Fruit fly (Drosophila melanogaster) whole organism, embryonic: ENCODE results near the gene CG15283.
A peak's percentile ranks its signal among the peaks of the same experiment; 100 is the strongest.

ENCODE experiments used
- ATbp ChIP-seq: fragments of 200-800 bp; sonication (Bioruptor generic); optimal IDR thresholded peaks from 2 replicates; lab custom pipeline; 2017; ENCODE audit warnings: missing biosample characterization, mild to moderate bottlenecking, missing genetic modification characterization, missing genetic modification reagents
- Abd-B ChIP-seq: fragments of 200-800 bp; sonication (Bioruptor generic); optimal IDR thresholded peaks from 2 replicates; lab custom pipeline; 2018; ENCODE audit warnings: missing biosample characterization, mild to moderate bottlenecking, missing genetic modification characterization, moderate library complexity
- Atf6 ChIP-seq: fragments of 200-800 bp; sonication (Bioruptor generic); IDR thresholded peaks from 2 replicates; pipeline ENCODE4 v1.3.6; 2022; ENCODE audit warnings: missing biosample characterization, missing genetic modification characterization
- CG10979 ChIP-seq: fragments of 200-800 bp; sonication (Bioruptor generic); optimal IDR thresholded peaks from 2 replicates; lab custom pipeline; 2018; ENCODE audit warnings: missing biosample characterization, mild to moderate bottlenecking, missing genetic modification characterization, moderate library complexity
- CG11723 ChIP-seq: fragments of 200-800 bp; sonication (Bioruptor generic); optimal IDR thresholded peaks from 2 replicates; lab custom pipeline; 2017; ENCODE audit warnings: missing biosample characterization, mild to moderate bottlenecking, missing genetic modification characterization
- CG12236 ChIP-seq: fragments of 200-800 bp; sonication (Bioruptor generic); optimal IDR thresholded peaks from 2 replicates; lab custom pipeline; 2016; ENCODE audit warnings: missing biosample characterization, missing genetic modification characterization
- CG13296 ChIP-seq: fragments of 200-800 bp; sonication (Bioruptor generic); optimal IDR thresholded peaks from 3 replicates; lab custom pipeline; 2018; ENCODE audit warnings: missing biosample characterization, mild to moderate bottlenecking, missing genetic modification characterization
- CG13424 ChIP-seq: fragments of 200-800 bp; sonication (Bioruptor generic); optimal IDR thresholded peaks from 2 replicates; lab custom pipeline; 2019; ENCODE audit warnings: missing biosample characterization, mild to moderate bottlenecking, missing genetic modification characterization, moderate library complexity
- CG14965 ChIP-seq: fragments of 200-800 bp; sonication (Bioruptor generic); optimal IDR thresholded peaks from 2 replicates; lab custom pipeline; 2016; ENCODE audit warnings: missing biosample characterization, missing genetic modification characterization, borderline replicate concordance
- CG3163 ChIP-seq: fragments of 200-800 bp; sonication (Bioruptor generic); optimal IDR thresholded peaks from 3 replicates; lab custom pipeline; 2016; ENCODE audit warnings: missing biosample characterization, missing genetic modification characterization
- CG5953 ChIP-seq: fragments of 200-800 bp; sonication (Bioruptor generic); IDR thresholded peaks from 2 replicates; pipeline ENCODE4 v1.3.6; 2022; ENCODE audit warnings: missing biosample characterization, missing genetic modification characterization
- CG7372 ChIP-seq: fragments of 200-800 bp; sonication (Bioruptor generic); IDR thresholded peaks from 2 replicates; pipeline ENCODE4 v1.3.6; 2022; ENCODE audit warnings: missing biosample characterization, missing genetic modification characterization
- CG8388 ChIP-seq: fragments of 200-800 bp; sonication (Bioruptor generic); optimal IDR thresholded peaks from 2 replicates; lab custom pipeline; 2019; ENCODE audit warnings: missing biosample characterization, mild to moderate bottlenecking, missing genetic modification characterization, moderate library complexity
- D19B ChIP-seq: fragments of 200-800 bp; sonication (Bioruptor generic); optimal IDR thresholded peaks from 2 replicates; lab custom pipeline; 2017; ENCODE audit warnings: missing biosample characterization, mild to moderate bottlenecking, missing genetic modification characterization
- Dfd ChIP-seq, 2 experiments: fragments of >200 bp; optimal IDR thresholded peaks; 2 replicates each; lab custom pipeline; 2017; ENCODE audit warnings: missing biosample characterization in 2 of 2, missing genetic modification characterization in 2 of 2
- H2.0 ChIP-seq: fragments of 200-800 bp; sonication (Bioruptor generic); IDR thresholded peaks from 2 replicates; pipeline ENCODE4 v1.3.6; 2022; ENCODE audit warnings: missing biosample characterization, missing genetic modification characterization
- HLHmδ ChIP-seq: fragments of 200-800 bp; sonication (Bioruptor generic); optimal IDR thresholded peaks from 2 replicates; lab custom pipeline; 2018; ENCODE audit warnings: missing biosample characterization, mild to moderate bottlenecking, missing genetic modification characterization, moderate library complexity
- Hsf ChIP-seq: fragments of 200-800 bp; sonication (Bioruptor generic); optimal IDR thresholded peaks from 3 replicates; lab custom pipeline; 2016; ENCODE audit warnings: missing biosample characterization, missing genetic modification characterization
- Sox102F ChIP-seq: fragments of 200-800 bp; sonication (Bioruptor generic); optimal IDR thresholded peaks from 2 replicates; lab custom pipeline; 2018; ENCODE audit warnings: missing biosample characterization, mild to moderate bottlenecking, missing genetic modification characterization, moderate library complexity
- Trl ChIP-seq, 3 experiments: fragments of >200 bp in 2 of 3; fragments of 200-800 bp in 1 of 3; sonication (Bioruptor generic) in 1 of 3; optimal IDR thresholded peaks; 2 replicates in 1 of 3; 3 replicates in 2 of 3; lab custom pipeline; 2016 to 2017; ENCODE audit warnings: missing biosample characterization in 1 of 3, missing genetic modification characterization in 1 of 3
- bab2 ChIP-seq: fragments of 200-800 bp; sonication (Bioruptor generic); optimal IDR thresholded peaks from 2 replicates; lab custom pipeline; 2016; ENCODE audit warnings: missing biosample characterization, missing genetic modification characterization
- cas ChIP-seq: fragments of 200-800 bp; sonication (Bioruptor generic); IDR thresholded peaks from 2 replicates; pipeline ENCODE4 v1.3.6; 2022; ENCODE audit warnings: missing biosample characterization, missing genetic modification characterization
- caup ChIP-seq: fragments of 200-800 bp; sonication (Bioruptor generic); optimal IDR thresholded peaks from 3 replicates; lab custom pipeline; 2017; ENCODE audit warnings: missing biosample characterization, mild to moderate bottlenecking, missing genetic modification characterization, moderate library complexity; ENCODE audit not compliant: severe bottlenecking
- cg ChIP-seq: fragments of 200-800 bp; sonication (Bioruptor generic); optimal IDR thresholded peaks from 3 replicates; lab custom pipeline; 2019; ENCODE audit warnings: missing biosample characterization, mild to moderate bottlenecking, missing genetic modification characterization, moderate library complexity
- disco-r ChIP-seq: fragments of 200-800 bp; sonication (Bioruptor generic); optimal IDR thresholded peaks from 2 replicates; lab custom pipeline; 2016; ENCODE audit warnings: missing biosample characterization, missing genetic modification characterization
- emc ChIP-seq: fragments of 200-800 bp; sonication (Bioruptor generic); optimal IDR thresholded peaks from 2 replicates; lab custom pipeline; 2016; ENCODE audit warnings: missing biosample characterization, missing genetic modification characterization
- en ChIP-seq: fragments of 200-800 bp; sonication (Bioruptor generic); optimal IDR thresholded peaks from 2 replicates; lab custom pipeline; 2016; ENCODE audit warnings: missing biosample characterization, missing genetic modification characterization
- esg ChIP-seq: fragments of 200-800 bp; sonication (Bioruptor generic); conservative IDR thresholded peaks from 2 replicates; pipeline ENCODE4 v1.3.6; 2022; ENCODE audit warnings: missing biosample characterization, missing genetic modification characterization
- fd102C ChIP-seq: fragments of 200-800 bp; sonication (Bioruptor generic); optimal IDR thresholded peaks from 2 replicates; lab custom pipeline; 2018; ENCODE audit warnings: missing biosample characterization, mild to moderate bottlenecking, missing genetic modification characterization, moderate library complexity
- gcm2 ChIP-seq: fragments of 200-800 bp; sonication (Bioruptor generic); optimal IDR thresholded peaks from 2 replicates; lab custom pipeline; 2016; ENCODE audit warnings: missing biosample characterization, missing genetic modification characterization
- h ChIP-seq: fragments of >200 bp; optimal IDR thresholded peaks from 2 replicates; lab custom pipeline; 2017
- ken ChIP-seq: fragments of 200-800 bp; sonication (Bioruptor generic); IDR thresholded peaks from 3 replicates; pipeline ENCODE4 v1.3.6; 2022; ENCODE audit warnings: missing biosample characterization, missing genetic modification characterization
- kni ChIP-seq: fragments of 200-800 bp; sonication (Bioruptor generic); optimal IDR thresholded peaks from 3 replicates; lab custom pipeline; 2017; ENCODE audit warnings: mild to moderate bottlenecking, missing biosample characterization, missing genetic modification reagents, missing genetic modification characterization
- nmo ChIP-seq: fragments of 200-800 bp; sonication (Bioruptor generic); optimal IDR thresholded peaks from 2 replicates; lab custom pipeline; 2018; ENCODE audit warnings: missing biosample characterization, mild to moderate bottlenecking, missing genetic modification characterization, moderate library complexity
- nom ChIP-seq: fragments of 200-800 bp; sonication (Bioruptor generic); optimal IDR thresholded peaks from 2 replicates; lab custom pipeline; 2017; ENCODE audit warnings: missing biosample characterization, missing genetic modification characterization, mild to moderate bottlenecking, moderate library complexity, missing genetic modification reagents
- pb ChIP-seq: fragments of 200-800 bp; sonication (Bioruptor generic); optimal IDR thresholded peaks from 3 replicates; lab custom pipeline; 2016; ENCODE audit warnings: missing biosample characterization, missing genetic modification characterization
- pfk ChIP-seq: fragments of 200-800 bp; sonication (Bioruptor generic); optimal IDR thresholded peaks from 2 replicates; lab custom pipeline; 2018; ENCODE audit warnings: missing biosample characterization, mild to moderate bottlenecking, missing genetic modification characterization, moderate library complexity
- sens-2 ChIP-seq: fragments of 200-800 bp; sonication (Bioruptor generic); IDR thresholded peaks from 2 replicates; pipeline ENCODE4 v1.3.6; 2022; ENCODE audit warnings: missing biosample characterization, missing genetic modification characterization
- shn ChIP-seq: fragments of 200-800 bp; sonication (Bioruptor generic); optimal IDR thresholded peaks from 3 replicates; lab custom pipeline; 2016; ENCODE audit warnings: missing biosample characterization, missing genetic modification characterization
- sim ChIP-seq: fragments of 200-800 bp; sonication (Bioruptor generic); IDR thresholded peaks from 2 replicates; pipeline ENCODE4 v1.3.6; 2022; ENCODE audit warnings: missing biosample characterization, missing genetic modification characterization
- slbo ChIP-seq: fragments of 200-800 bp; sonication (Bioruptor generic); IDR thresholded peaks from 2 replicates; pipeline ENCODE4 v1.3.6; 2022; ENCODE audit warnings: missing biosample characterization, missing genetic modification characterization
- sna ChIP-seq: fragments of 200-800 bp; sonication (Bioruptor generic); IDR thresholded peaks from 2 replicates; pipeline ENCODE4 v1.3.6; 2022; ENCODE audit warnings: missing biosample characterization, missing genetic modification characterization; ENCODE audit not compliant: partially characterized antibody
- sr ChIP-seq: fragments of 200-800 bp; sonication (Bioruptor generic); IDR thresholded peaks from 3 replicates; pipeline ENCODE4 v1.3.6; 2022; ENCODE audit warnings: missing biosample characterization, missing genetic modification characterization
- sug ChIP-seq: fragments of 200-800 bp; optimal IDR thresholded peaks from 2 replicates; lab custom pipeline; 2019; ENCODE audit warnings: missing biosample characterization, mild to moderate bottlenecking, missing genetic modification characterization, moderate library complexity
- tap ChIP-seq: fragments of 200-800 bp; optimal IDR thresholded peaks from 3 replicates; lab custom pipeline; 2019; ENCODE audit warnings: missing biosample characterization, mild to moderate bottlenecking, missing genetic modification characterization, moderate library complexity
- tll ChIP-seq, 2 experiments: fragments of 200-800 bp in 1 of 2; fragments of >200 bp in 1 of 2; sonication (Bioruptor generic) in 1 of 2; optimal IDR thresholded peaks; 2 replicates each; lab custom pipeline; 2017 to 2019; ENCODE audit warnings: missing biosample characterization in 2 of 2, missing genetic modification characterization in 2 of 2, mild to moderate bottlenecking in 1 of 2, moderate library complexity in 1 of 2
- tx ChIP-seq: fragments of 200-800 bp; sonication (Bioruptor generic); optimal IDR thresholded peaks from 2 replicates; lab custom pipeline; 2016; ENCODE audit warnings: missing biosample characterization, missing genetic modification characterization
- unc-4 ChIP-seq: fragments of 200-800 bp; sonication (Bioruptor generic); IDR thresholded peaks from 2 replicates; pipeline ENCODE4 v1.3.6; 2022; ENCODE audit warnings: missing biosample characterization, missing genetic modification characterization; ENCODE audit not compliant: partially characterized antibody
- wor ChIP-seq: fragments of 200-800 bp; sonication (Bioruptor generic); IDR thresholded peaks from 2 replicates; pipeline ENCODE4 v1.3.6; 2022; ENCODE audit warnings: missing biosample characterization, missing genetic modification characterization
- zen ChIP-seq: fragments of 200-800 bp; sonication (Bioruptor generic); optimal IDR thresholded peaks from 3 replicates; lab custom pipeline; 2018; ENCODE audit warnings: missing biosample characterization, mild to moderate bottlenecking, missing genetic modification characterization, moderate library complexity
- zfh2 ChIP-seq: fragments of 200-800 bp; sonication (Bioruptor generic); optimal IDR thresholded peaks from 2 replicates; lab custom pipeline; 2016; ENCODE audit warnings: missing biosample characterization, missing genetic modification characterization

Gene CG15283

dm6 chr2L:14495506-14495983 lies 44.8 kb upstream of the CG15283 start (continued):
- TF ChIP-seq caup = no peak
- TF ChIP-seq tap (tag; lab: Kevin White, UChicago) = no peak
- no peak for TF ChIP-seq slbo (GFP tag; lab: Robert Waterston, UW)
- no peak for TF ChIP-seq H2.0 (GFP tag; lab: Robert Waterston, UW)
- TF ChIP-seq kni (GFP tag; lab: Kevin White, UChicago) = no peak
- 0 out of 3 replicates have a peak, but pooled peaks have one; percentile 3 for TF ChIP-seq ken (GFP tag; lab: Robert Waterston, UW)
- no peak for TF ChIP-seq zfh2 (GFP tag; lab: Kevin White, UChicago)
- no peak for TF ChIP-seq sug (tag; lab: Kevin White, UChicago)
- TF ChIP-seq wor (GFP tag; lab: Robert Waterston, UW) = no peak
- TF ChIP-seq Atf6 (GFP tag; lab: Robert Waterston, UW) = no peak
- TF ChIP-seq tx (GFP tag; lab: Kevin White, UChicago) = no peak
- TF ChIP-seq gcm2 (GFP tag; lab: Kevin White, UChicago) = no peak
- no peak for TF ChIP-seq emc (GFP tag; lab: Kevin White, UChicago)
- no peak for TF ChIP-seq en (GFP tag; lab: Kevin White, UChicago)
- TF ChIP-seq ATbp (GFP tag; lab: Kevin White, UChicago) = no peak
- no peak for TF ChIP-seq CG10979 (tag; lab: Kevin White, UChicago)
- TF ChIP-seq CG13424 (tag; lab: Kevin White, UChicago) = no peak
- no peak for TF ChIP-seq nom (GFP tag; lab: Kevin White, UChicago)
- no peak for TF ChIP-seq Hsf (GFP tag; lab: Kevin White, UChicago)
- no peak for TF ChIP-seq shn (GFP tag; lab: Kevin White, UChicago)
- TF ChIP-seq CG11723 (GFP tag; lab: Kevin White, UChicago) = no peak
- no peak for TF ChIP-seq bab2 (GFP tag; lab: Kevin White, UChicago)
- peak; percentile 61; the same call in 1 of the 2 replicates for TF ChIP-seq sna (GFP tag; lab: Robert Waterston, UW)
- TF ChIP-seq Abd-B = no peak
- no peak for TF ChIP-seq unc-4 (GFP tag; lab: Robert Waterston, UW)
- TF ChIP-seq CG13296 (GFP tag; lab: Kevin White, UChicago) = no peak
- no peak for TF ChIP-seq Sox102F (GFP tag; lab: Kevin White, UChicago)
- no peak for TF ChIP-seq cg (GFP tag; lab: Kevin White, UChicago)
- TF ChIP-seq cas = no peak
- TF ChIP-seq CG7372 = no peak
- TF ChIP-seq sens-2 (GFP tag; lab: Robert Waterston, UW) = no peak
- no peak for TF ChIP-seq fd102C (GFP tag; lab: Kevin White, UChicago)
- TF ChIP-seq CG12236 (GFP tag; lab: Kevin White, UChicago) = no peak
- no peak for TF ChIP-seq pfk (GFP tag; lab: Kevin White, UChicago)
- TF ChIP-seq CG5953 (GFP tag; lab: Robert Waterston, UW) = no peak
- TF ChIP-seq nmo (GFP tag; lab: Kevin White, UChicago) = no peak
- peak; percentile 30; the same call in 1 of the 3 replicates for TF ChIP-seq sr (GFP tag; lab: Robert Waterston, UW)
- no peak for TF ChIP-seq tll (GFP tag; optimal IDR thresholded peaks at IDR 0.05; lab: Kevin White, UChicago)
- no peak for TF ChIP-seq esg (GFP tag; lab: Robert Waterston, UW)
- no peak for TF ChIP-seq CG3163 (GFP tag; lab: Kevin White, UChicago)
- TF ChIP-seq CG14965 (GFP tag; lab: Kevin White, UChicago) = no peak
- no peak for TF ChIP-seq disco-r (GFP tag; lab: Kevin White, UChicago)
- no peak for TF ChIP-seq pb (GFP tag; lab: Kevin White, UChicago)
- no peak for TF ChIP-seq h
- no peak for TF ChIP-seq D19B (GFP tag; lab: Kevin White, UChicago)
- TF ChIP-seq Dfd (GFP tag; optimal IDR thresholded peaks at IDR 0.05; lab: Kevin White, UChicago) = no peak
- no peak for TF ChIP-seq Trl (optimal IDR thresholded peaks at IDR 0.05; lab: Kevin White, UChicago)
- no peak for TF ChIP-seq Trl (GFP tag; optimal IDR thresholded peaks at IDR 0.05; lab: Kevin White, UChicago)
- TF ChIP-seq HLHmδ (GFP tag; lab: Kevin White, UChicago) = no peak
- TF ChIP-seq sim (GFP tag; lab: Robert Waterston, UW) = no peak
- TF ChIP-seq CG8388 (GFP tag; lab: Kevin White, UChicago) = no peak
- no peak for TF ChIP-seq zen (tag; lab: Kevin White, UChicago)
